Worm (Caenorhabditis elegans) whole organism, L1 larva: ENCODE data around the gene clec-41.

Experiments used
- alr-1 ChIP-seq: fragments of 200-800 bp; sonication (Bioruptor generic); optimal IDR thresholded peaks from 2 replicates; lab custom pipeline; 2018; ENCODE audit warnings: borderline replicate concordance, mild to moderate bottlenecking, missing genetic modification characterization, missing compliant biosample characterization
- jun-1 ChIP-seq: fragments of 150-350 bp; optimal IDR thresholded peaks from 2 replicates; lab custom pipeline; 2014; ENCODE audit warnings: missing biosample characterization, missing genetic modification reagents, missing genetic modification characterization
- nhr-12 ChIP-seq: sonication (generic microtip); optimal IDR thresholded peaks from 2 replicates; lab custom pipeline; 2017; ENCODE audit warnings: missing biosample characterization, missing genetic modification characterization
- skn-1 ChIP-seq: fragments of 150-350 bp; optimal IDR thresholded peaks from 2 replicates; lab custom pipeline; 2014; ENCODE audit warnings: missing biosample characterization, missing genetic modification characterization
- snpc-4 ChIP-seq: fragments of 150-350 bp; optimal IDR thresholded peaks from 2 replicates; lab custom pipeline; 2014; ENCODE audit warnings: missing biosample characterization, missing genetic modification characterization
- unc-62 ChIP-seq: fragments of 150-350 bp; optimal IDR thresholded peaks from 2 replicates; lab custom pipeline; 2014; ENCODE audit warnings: missing biosample characterization, missing genetic modification reagents, missing genetic modification characterization
- vab-15 ChIP-seq: sonication (generic microtip); optimal IDR thresholded peaks from 2 replicates; lab custom pipeline; 2017; ENCODE audit warnings: missing genotype, mild to moderate bottlenecking, missing genetic modification characterization, missing compliant biosample characterization

DNA sequence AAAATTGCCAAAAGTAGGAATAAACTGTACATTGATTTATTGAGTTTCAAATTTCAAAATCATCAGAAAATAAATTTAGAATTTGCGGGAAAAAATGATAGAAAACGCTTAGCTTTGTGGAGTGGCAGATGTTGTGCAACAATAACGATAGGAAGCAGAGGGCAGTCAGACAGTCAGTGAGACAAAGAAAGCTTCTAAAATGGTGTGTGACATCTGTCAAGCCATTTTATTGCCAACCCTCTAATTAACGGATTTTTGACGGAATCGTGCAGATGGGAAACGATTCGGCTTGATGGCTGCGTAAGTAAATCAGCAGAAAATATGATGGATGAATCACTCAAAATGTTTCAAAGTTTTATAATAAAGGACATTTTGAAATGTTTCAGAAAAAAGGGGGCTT lies 17.8 kb downstream of the clec-41 start, which contains the start of gene max-1:
- TF ChIP-seq snpc-4 (tag; lab: Kevin White, UChicago), result no peak
- TF ChIP-seq alr-1, result no peak
- no peak for TF ChIP-seq vab-15 (tag; lab: Kevin White, UChicago)
- no peak for TF ChIP-seq skn-1 (tag; lab: Kevin White, UChicago)
- TF ChIP-seq nhr-12 (tag; lab: Kevin White, UChicago), result no peak
- no peak for TF ChIP-seq jun-1 (tag; lab: Kevin White, UChicago)
- no peak for TF ChIP-seq unc-62 (GFP tag; lab: Kevin White, UChicago)
